Worm (Caenorhabditis elegans) whole organism, late embryonic: ENCODE results near the gene taf-10.

ENCODE experiments used
- C38D4.7 ChIP-seq: fragments of 200-800 bp; sonication (Bioruptor generic); optimal IDR thresholded peaks from 2 replicates; lab custom pipeline; 2018; ENCODE audit warnings: mild to moderate bottlenecking, missing genetic modification characterization, moderate library complexity, missing compliant biosample characterization
- K02D7.2 ChIP-seq: sonication (generic microtip); optimal IDR thresholded peaks from 2 replicates; lab custom pipeline; 2017; ENCODE audit warnings: mild to moderate bottlenecking, missing genetic modification characterization, missing compliant biosample characterization
- T23F11.4 ChIP-seq: fragments of 200-800 bp; sonication (Bioruptor generic); optimal IDR thresholded peaks from 2 replicates; lab custom pipeline; 2018; ENCODE audit warnings: mild to moderate bottlenecking, missing genetic modification characterization, missing compliant biosample characterization
- ama-1 ChIP-seq: fragments of 150-350 bp; optimal IDR thresholded peaks from 2 replicates; lab custom pipeline; 2014
- ceh-18 ChIP-seq: sonication (generic microtip); optimal IDR thresholded peaks from 2 replicates; lab custom pipeline; 2016; ENCODE audit warnings: missing genetic modification characterization, missing compliant biosample characterization
- ceh-19 ChIP-seq: fragments of 200-800 bp; sonication (Bioruptor generic); optimal IDR thresholded peaks from 2 replicates; lab custom pipeline; 2018; ENCODE audit warnings: mild to moderate bottlenecking, missing genetic modification characterization, missing compliant biosample characterization
- ceh-22 ChIP-seq: sonication (generic microtip); optimal IDR thresholded peaks from 2 replicates; lab custom pipeline; 2017; ENCODE audit warnings: missing biosample characterization, missing genetic modification characterization
- ceh-24 ChIP-seq: sonication (generic microtip); optimal IDR thresholded peaks from 2 replicates; lab custom pipeline; 2016; ENCODE audit warnings: mild to moderate bottlenecking, missing genetic modification characterization, missing compliant biosample characterization
- ceh-30 ChIP-seq: fragments of 150-350 bp; optimal IDR thresholded peaks from 2 replicates; lab custom pipeline; 2014; ENCODE audit warnings: missing biosample characterization, missing genetic modification characterization
- ceh-31 ChIP-seq: sonication (generic microtip); optimal IDR thresholded peaks from 2 replicates; lab custom pipeline; 2016; ENCODE audit warnings: missing genetic modification characterization, missing compliant biosample characterization
- ceh-48 ChIP-seq: sonication (generic microtip); optimal IDR thresholded peaks from 2 replicates; lab custom pipeline; 2016; ENCODE audit warnings: missing genetic modification characterization, inconsistent platforms, missing compliant biosample characterization
- ceh-9 ChIP-seq: sonication (generic microtip); optimal IDR thresholded peaks from 2 replicates; lab custom pipeline; 2016; ENCODE audit warnings: mild to moderate bottlenecking, missing genetic modification characterization, inconsistent platforms, missing compliant biosample characterization
- che-1 ChIP-seq: sonication (generic microtip); optimal IDR thresholded peaks from 2 replicates; lab custom pipeline; 2016; ENCODE audit warnings: mild to moderate bottlenecking, missing genetic modification characterization, missing compliant biosample characterization
- dmd-4 ChIP-seq: sonication (generic microtip); optimal IDR thresholded peaks from 2 replicates; lab custom pipeline; 2016; ENCODE audit warnings: borderline replicate concordance, missing genetic modification characterization, missing compliant biosample characterization
- ets-4 ChIP-seq: sonication (generic microtip); optimal IDR thresholded peaks from 2 replicates; lab custom pipeline; 2016; ENCODE audit warnings: missing genetic modification characterization, missing compliant biosample characterization
- eyg-1 ChIP-seq: sonication (generic microtip); optimal IDR thresholded peaks from 2 replicates; lab custom pipeline; 2016; ENCODE audit warnings: missing genotype, missing genetic modification characterization, missing compliant biosample characterization
- fax-1 ChIP-seq: sonication (generic microtip); optimal IDR thresholded peaks from 2 replicates; lab custom pipeline; 2016; ENCODE audit warnings: missing genotype, missing genetic modification characterization, missing compliant biosample characterization
- gmeb-2 ChIP-seq: sonication (generic microtip); optimal IDR thresholded peaks from 2 replicates; lab custom pipeline; 2016; ENCODE audit warnings: missing genetic modification characterization, inconsistent platforms, missing compliant biosample characterization
- hlh-13 ChIP-seq: fragments of 200-800 bp; sonication (Bioruptor generic); optimal IDR thresholded peaks from 2 replicates; lab custom pipeline; 2018; ENCODE audit warnings: mild to moderate bottlenecking, missing genetic modification characterization, missing compliant biosample characterization
- hlh-30 ChIP-seq: sonication (generic microtip); optimal IDR thresholded peaks from 2 replicates; lab custom pipeline; 2017; ENCODE audit warnings: antibody characterized with exemption, missing genetic modification characterization, missing compliant biosample characterization; ENCODE audit not compliant: insufficient read depth
- lim-6 ChIP-seq: sonication (generic microtip); optimal IDR thresholded peaks from 2 replicates; lab custom pipeline; 2016; ENCODE audit warnings: missing genetic modification characterization, missing compliant biosample characterization
- lin-11 ChIP-seq: fragments of 200-800 bp; sonication (Bioruptor generic); optimal IDR thresholded peaks from 2 replicates; lab custom pipeline; 2018; ENCODE audit warnings: mild to moderate bottlenecking, missing genetic modification characterization, missing compliant biosample characterization
- madf-2 ChIP-seq: sonication (generic microtip); optimal IDR thresholded peaks from 2 replicates; lab custom pipeline; 2017; ENCODE audit warnings: missing genetic modification characterization, missing compliant biosample characterization
- nfya-1 ChIP-seq: sonication (generic microtip); optimal IDR thresholded peaks from 2 replicates; lab custom pipeline; 2017; ENCODE audit warnings: missing genetic modification characterization, mild to moderate bottlenecking, missing compliant biosample characterization, antibody characterized with exemption, moderate library complexity
- pag-3 ChIP-seq: sonication (generic microtip); optimal IDR thresholded peaks from 2 replicates; lab custom pipeline; 2016; ENCODE audit warnings: missing compliant biosample characterization, missing genetic modification characterization, borderline replicate concordance
- pha-4 ChIP-seq: fragments of 150-350 bp; optimal IDR thresholded peaks from 2 replicates; lab custom pipeline; 2018; ENCODE audit warnings: missing biosample characterization, missing genetic modification reagents, missing genetic modification characterization
- pqm-1 ChIP-seq: sonication (generic microtip); optimal IDR thresholded peaks from 2 replicates; lab custom pipeline; 2016; ENCODE audit warnings: missing genetic modification characterization, missing compliant biosample characterization
- ref-2 ChIP-seq: sonication (generic microtip); optimal IDR thresholded peaks from 2 replicates; lab custom pipeline; 2016; ENCODE audit warnings: missing genetic modification characterization, missing compliant biosample characterization
- rnt-1 ChIP-seq: sonication (generic microtip); optimal IDR thresholded peaks from 2 replicates; lab custom pipeline; 2016; ENCODE audit warnings: missing genetic modification characterization, missing compliant biosample characterization
- sox-2 ChIP-seq: fragments of 200-800 bp; sonication (Bioruptor generic); IDR thresholded peaks from 2 replicates; pipeline ENCODE4 v1.3.6; 2022; ENCODE audit warnings: missing genetic modification reagents, missing genetic modification characterization, missing compliant biosample characterization
- sox-4 ChIP-seq: sonication (generic microtip); optimal IDR thresholded peaks from 2 replicates; lab custom pipeline; 2017; ENCODE audit warnings: mild to moderate bottlenecking, missing genetic modification characterization, inconsistent platforms, missing compliant biosample characterization
- syd-9 ChIP-seq: sonication (generic microtip); optimal IDR thresholded peaks from 2 replicates; lab custom pipeline; 2016; ENCODE audit warnings: mild to moderate bottlenecking, missing genetic modification characterization, moderate library complexity, missing compliant biosample characterization
- tbx-2 ChIP-seq: sonication (generic microtip); optimal IDR thresholded peaks from 2 replicates; lab custom pipeline; 2016; ENCODE audit warnings: missing genetic modification characterization, missing compliant biosample characterization
- tbx-7 ChIP-seq: sonication (generic microtip); optimal IDR thresholded peaks from 2 replicates; lab custom pipeline; 2016; ENCODE audit warnings: missing genotype, missing genetic modification characterization, missing compliant biosample characterization
- unc-3 ChIP-seq, 2 experiments: fragments of 200-800 bp in 1 of 2; sonication (Bioruptor generic) in 1 of 2; sonication (generic microtip) in 1 of 2; conservative IDR thresholded peaks in 1 of 2; optimal IDR thresholded peaks in 1 of 2; 2 replicates each; pipeline versions ENCODE4 v1.3.6 to Lab custom; 2016 to 2022; ENCODE audit warnings: missing compliant biosample characterization in 2 of 2, missing genetic modification characterization in 2 of 2, missing genetic modification reagents in 1 of 2
- unc-55 ChIP-seq: sonication (generic microtip); optimal IDR thresholded peaks from 2 replicates; lab custom pipeline; 2017; ENCODE audit warnings: missing biosample characterization, missing genetic modification reagents, missing genetic modification characterization
- unc-86 ChIP-seq: sonication (generic microtip); optimal IDR thresholded peaks from 2 replicates; lab custom pipeline; 2016; ENCODE audit warnings: missing genetic modification characterization, missing compliant biosample characterization
- zip-5 ChIP-seq: sonication (generic microtip); optimal IDR thresholded peaks from 2 replicates; lab custom pipeline; 2016; ENCODE audit warnings: missing genetic modification characterization, missing compliant biosample characterization
- ztf-16 ChIP-seq: sonication (generic microtip); optimal IDR thresholded peaks from 2 replicates; lab custom pipeline; 2017; ENCODE audit warnings: missing genetic modification characterization, missing compliant biosample characterization

The taf-10 gene

DNA sequence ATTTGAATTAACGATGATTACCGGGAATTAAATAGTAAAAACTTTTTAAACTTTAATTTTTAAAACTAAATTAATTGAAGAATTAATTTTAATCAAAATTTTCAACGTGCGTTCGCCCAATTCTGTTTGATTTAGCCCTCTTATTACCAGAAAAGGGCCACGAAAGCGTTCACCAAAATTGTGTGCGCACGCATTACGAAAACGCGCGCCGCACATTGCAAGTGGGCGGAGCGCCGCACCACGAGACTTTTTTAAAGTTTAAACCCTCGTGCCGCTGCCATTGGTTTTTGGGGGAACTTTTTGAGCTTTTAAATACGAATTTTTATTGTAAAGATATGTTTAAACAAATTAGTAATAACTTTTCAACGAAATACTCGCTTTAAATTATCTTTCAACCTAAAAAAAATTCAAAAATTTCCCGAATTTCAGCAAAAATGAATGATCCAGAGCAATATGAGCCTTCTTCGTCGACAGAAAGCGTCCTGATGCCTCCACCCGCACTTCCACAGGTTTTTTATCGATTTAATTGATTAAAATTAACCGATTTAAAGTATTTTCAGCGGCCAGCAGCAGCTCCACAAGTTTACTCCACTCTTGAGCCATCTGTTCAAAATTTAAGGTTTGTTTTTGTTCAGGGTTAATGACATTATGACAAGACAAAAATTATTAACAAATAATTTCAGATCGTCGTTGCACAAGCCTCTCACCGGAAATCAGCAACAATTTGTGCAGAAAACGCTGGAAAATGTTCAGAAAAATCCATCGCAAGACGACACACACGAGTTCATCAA, at the start of gene taf-10:
Gene taf-10 (plus strand): TSS at position 424 of the 791 bp plus-strand sequence.
- no peak for TF ChIP-seq ama-1 (lab: Kevin White, UChicago)
- peak; percentile 33 for TF ChIP-seq nfya-1 (tag; lab: Kevin White, UChicago)
- peak; percentile 82 for TF ChIP-seq hlh-30 (tag; lab: Kevin White, UChicago)

- TF ChIP-seq unc-55 (GFP tag; lab: Kevin White, UChicago): no peak
- no peak for TF ChIP-seq ztf-16 (tag; lab: Kevin White, UChicago)
- TF ChIP-seq ceh-31: no peak
- TF ChIP-seq unc-86: no peak
- no peak for TF ChIP-seq hlh-13 (GFP tag; lab: Kevin White, UChicago)
- TF ChIP-seq zip-5 (tag; lab: Kevin White, UChicago): no peak
- no peak for TF ChIP-seq ceh-18 (tag; lab: Kevin White, UChicago)
- no peak for TF ChIP-seq eyg-1 (tag; lab: Kevin White, UChicago)
- TF ChIP-seq C38D4.7 (GFP tag; lab: Kevin White, UChicago): no peak
- TF ChIP-seq ceh-48 (tag; lab: Kevin White, UChicago): no peak
- no peak for TF ChIP-seq ref-2 (tag; lab: Kevin White, UChicago)
Observed at ce11 chrV:4637153-4637552, 49.8 kb upstream of the taf-10 start.

DNA sequence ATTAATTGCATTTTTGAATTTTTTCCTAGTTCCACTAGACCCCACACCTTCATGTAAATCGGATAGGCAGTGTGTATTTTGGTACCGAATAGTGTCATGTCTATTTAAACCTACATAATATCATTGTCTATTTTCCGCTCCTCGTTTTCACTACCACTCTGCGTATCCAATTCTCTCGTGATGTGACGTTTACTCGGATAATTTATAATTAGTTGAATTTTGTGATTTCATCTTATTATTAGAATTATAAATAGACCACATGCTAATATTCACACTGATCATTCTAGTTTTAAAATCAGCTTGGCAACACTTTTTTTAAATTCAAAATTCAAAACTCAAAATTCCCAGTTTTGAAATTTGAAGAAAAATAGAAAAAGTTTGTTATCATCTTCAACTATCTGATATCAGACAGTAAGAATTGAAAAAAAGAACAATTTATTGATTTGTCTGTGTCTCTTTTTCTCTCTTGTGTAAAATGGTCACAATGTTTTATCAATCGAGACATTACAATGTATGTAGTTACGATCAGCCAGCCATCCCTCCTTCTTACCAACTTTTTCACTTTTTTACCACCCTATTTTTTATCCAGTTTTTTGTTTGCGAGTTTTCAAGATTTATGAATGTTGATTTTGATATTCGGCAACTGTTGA, 46.3 kb upstream of the taf-10 start:
- TF ChIP-seq ets-4 (no peak), pha-4 (tag; lab: Kevin White, UChicago) (no peak), hlh-30 (tag; lab: Kevin White, UChicago) (no peak), ceh-19 (GFP tag; lab: Kevin White, UChicago) (no peak), rnt-1 (no peak), ceh-9 (tag; lab: Kevin White, UChicago) (no peak), unc-3 (GFP tag; conservative IDR thresholded peaks at IDR 0.05; lab: Robert Waterston, UW) (no peak), unc-3 (tag; optimal IDR thresholded peaks at IDR 0.05; lab: Kevin White, UChicago) (no peak), che-1 (tag; lab: Kevin White, UChicago) (no peak), T23F11.4 (GFP tag; lab: Kevin White, UChicago) (no peak), K02D7.2 (tag; lab: Kevin White, UChicago) (no peak), gmeb-2 (tag; lab: Kevin White, UChicago) (no peak), tbx-2 (tag; lab: Kevin White, UChicago) (no peak), lin-11 (tag; lab: Kevin White, UChicago) (no peak)

DNA sequence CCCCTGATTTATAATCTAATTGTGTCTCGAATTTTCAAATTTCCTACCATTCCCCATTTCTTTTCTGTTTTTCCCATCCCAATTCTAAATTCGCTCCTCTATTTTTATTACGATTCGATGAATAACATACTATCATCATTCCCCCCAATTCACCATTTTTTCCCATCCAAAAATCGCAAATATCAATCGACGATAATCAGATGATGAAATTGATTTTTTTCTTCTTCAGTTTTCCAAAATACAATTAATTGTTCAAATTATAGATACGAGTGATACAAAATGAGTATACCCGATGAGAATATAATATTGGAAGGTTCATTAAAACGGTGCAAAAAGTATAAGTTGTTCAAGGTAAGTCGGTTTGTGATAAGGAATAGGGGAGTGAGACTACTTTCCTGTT, 44.2 kb upstream of the taf-10 start, which contains the start of gene soc-1:
Gene soc-1 (plus strand): TSS at position 262 of the 400 bp plus-strand sequence.
- TF ChIP-seq fax-1 (tag; lab: Kevin White, UChicago) (no peak), ceh-48 (tag; lab: Kevin White, UChicago) (no peak)

- TF ChIP-seq ceh-30 (tag; lab: Kevin White, UChicago): no peak
- no peak for TF ChIP-seq ceh-22 (tag; lab: Kevin White, UChicago)
Observed at ce11 chrV:4647279-4647819, 39.6 kb upstream of the taf-10 start.

DNA sequence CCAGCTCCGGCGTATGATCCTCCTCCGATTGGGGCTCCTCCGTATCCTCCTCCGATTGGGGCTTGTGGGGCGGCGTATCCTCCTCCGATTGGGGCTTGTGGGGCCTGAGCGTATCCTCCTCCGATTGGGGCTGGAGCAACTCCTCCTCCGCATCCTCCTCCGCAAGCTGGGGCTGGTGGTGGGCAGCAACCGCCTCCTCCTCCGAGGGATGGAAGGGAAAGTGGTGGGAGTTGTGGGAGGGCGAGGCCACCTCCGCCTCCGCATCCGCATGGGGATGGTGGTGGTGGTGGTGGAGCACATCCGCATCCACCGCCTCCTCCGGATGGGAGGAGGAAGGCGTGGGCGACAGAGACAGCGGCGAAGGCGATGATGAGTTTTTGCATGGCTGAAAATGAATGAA, 39.0 kb upstream of the taf-10 start, which contains the start of gene F41F3.3:
Gene F41F3.3 (minus strand): TSS at position 383 of the 400 bp plus-strand sequence.
- TF ChIP-seq pag-3 (no peak), hlh-13 (GFP tag; lab: Kevin White, UChicago) (no peak), ets-4 (no peak), sox-4 (tag; lab: Kevin White, UChicago) (peak; percentile 43), ceh-30 (tag; lab: Kevin White, UChicago) (no peak), unc-55 (GFP tag; lab: Kevin White, UChicago) (no peak), ceh-19 (GFP tag; lab: Kevin White, UChicago) (no peak), madf-2 (tag; lab: Kevin White, UChicago) (peak; percentile 42), unc-86 (no peak), dmd-4 (peak; percentile 25), syd-9 (tag; lab: Kevin White, UChicago) (no peak), lim-6 (tag; lab: Kevin White, UChicago) (no peak), ceh-24 (no peak), pqm-1 (tag; lab: Kevin White, UChicago) (no peak), tbx-7 (tag; lab: Kevin White, UChicago) (no peak), sox-2 (no peak)
